Worm (Caenorhabditis elegans) whole organism, early embryonic: ENCODE results near the gene pes-9.

Source experiments
- B0310.2 ChIP-seq: sonication (generic microtip); optimal IDR thresholded peaks from 2 replicates; lab custom pipeline; 2016; ENCODE audit warnings: mild to moderate bottlenecking, missing genetic modification characterization, missing compliant biosample characterization
- F13C5.2 ChIP-seq: sonication (generic microtip); optimal IDR thresholded peaks from 2 replicates; lab custom pipeline; 2017; ENCODE audit warnings: mild to moderate bottlenecking, missing genetic modification characterization, inconsistent platforms, missing compliant biosample characterization
- aly-1 ChIP-seq: sonication (generic microtip); optimal IDR thresholded peaks from 2 replicates; lab custom pipeline; 2016; ENCODE audit warnings: missing genetic modification characterization, missing compliant biosample characterization
- ama-1 ChIP-seq: fragments of 150-350 bp; optimal IDR thresholded peaks from 2 replicates; lab custom pipeline; 2014
- ceh-13 ChIP-seq: fragments of 200-800 bp; sonication (Bioruptor generic); optimal IDR thresholded peaks from 2 replicates; lab custom pipeline; 2018; ENCODE audit warnings: mild to moderate bottlenecking, missing genetic modification characterization, missing compliant biosample characterization
- ceh-36 ChIP-seq: sonication (generic microtip); optimal IDR thresholded peaks from 2 replicates; lab custom pipeline; 2016; ENCODE audit warnings: missing genetic modification characterization, inconsistent platforms, missing compliant biosample characterization
- ets-7 ChIP-seq: sonication (generic microtip); optimal IDR thresholded peaks from 2 replicates; lab custom pipeline; 2016; ENCODE audit warnings: missing genotype, missing genetic modification characterization, missing compliant biosample characterization
- flt-1 ChIP-seq: fragments of 200-800 bp; sonication (Bioruptor generic); IDR thresholded peaks from 2 replicates; pipeline ENCODE4 v1.3.6; 2022; ENCODE audit warnings: missing genetic modification characterization, missing compliant biosample characterization
- hmbx-1 ChIP-seq: sonication (generic microtip); optimal IDR thresholded peaks from 2 replicates; lab custom pipeline; 2016; ENCODE audit warnings: mild to moderate bottlenecking, missing genetic modification characterization, missing compliant biosample characterization
- hmg-4 ChIP-seq: fragments of 200-800 bp; sonication (Bioruptor generic); optimal IDR thresholded peaks from 2 replicates; lab custom pipeline; 2018; ENCODE audit warnings: mild to moderate bottlenecking, missing genetic modification characterization, missing compliant biosample characterization
- hnd-1 ChIP-seq: sonication (generic microtip); optimal IDR thresholded peaks from 2 replicates; lab custom pipeline; 2016; ENCODE audit warnings: missing genetic modification characterization, missing compliant biosample characterization
- pes-1 ChIP-seq: fragments of 200-800 bp; sonication (Bioruptor generic); IDR thresholded peaks from 2 replicates; pipeline ENCODE4 v1.3.6; 2022; ENCODE audit warnings: missing genetic modification reagents, missing genetic modification characterization, missing compliant biosample characterization
- scrt-1 ChIP-seq: fragments of 200-800 bp; sonication (Bioruptor generic); IDR thresholded peaks from 2 replicates; pipeline ENCODE4 v1.3.6; 2022; ENCODE audit warnings: missing genetic modification characterization, missing compliant biosample characterization
- sea-1 ChIP-seq: fragments of 200-800 bp; sonication (Bioruptor generic); conservative IDR thresholded peaks from 2 replicates; pipeline ENCODE4 v1.3.6; 2022; ENCODE audit warnings: missing genetic modification characterization, missing compliant biosample characterization
- tbx-11 ChIP-seq: fragments of 200-800 bp; sonication (Bioruptor generic); IDR thresholded peaks from 2 replicates; pipeline ENCODE4 v1.3.6; 2022; ENCODE audit warnings: missing genetic modification characterization, missing compliant biosample characterization
- tbx-37 ChIP-seq: fragments of 200-800 bp; sonication (Bioruptor generic); conservative IDR thresholded peaks from 2 replicates; pipeline ENCODE4 v1.3.6; 2022; ENCODE audit warnings: missing genetic modification reagents, missing genetic modification characterization, missing compliant biosample characterization
- tra-4 ChIP-seq: sonication (generic microtip); optimal IDR thresholded peaks from 2 replicates; lab custom pipeline; 2017; ENCODE audit warnings: missing genetic modification characterization, missing compliant biosample characterization

Gene pes-9

DNA sequence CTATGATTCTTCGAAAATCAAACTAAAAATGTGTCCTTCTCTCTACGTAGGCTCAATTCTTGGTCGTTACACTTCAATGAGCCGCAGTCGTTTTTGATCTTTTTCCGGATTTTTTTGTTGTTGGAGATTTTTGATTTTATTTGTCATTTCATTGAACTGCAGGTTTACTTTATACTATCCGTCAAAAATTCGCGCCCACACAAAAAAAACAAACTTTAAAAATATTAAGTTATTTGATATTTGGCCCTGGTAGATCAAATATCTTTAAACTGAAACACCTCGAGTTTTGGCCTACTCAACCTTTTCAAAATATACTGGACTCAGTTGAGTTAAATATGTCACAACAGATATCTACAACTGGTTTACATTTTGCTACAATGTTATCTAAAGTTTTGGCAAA lies 18.8 kb upstream of the pes-9 start:
- no peak for TF ChIP-seq hmbx-1
- TF ChIP-seq sea-1 (GFP tag; lab: Robert Waterston, UW): no peak
- no peak for TF ChIP-seq scrt-1 (GFP tag; lab: Robert Waterston, UW)
- no peak for TF ChIP-seq aly-1 (tag; lab: Kevin White, UChicago)
- TF ChIP-seq ceh-36 (tag; lab: Kevin White, UChicago): no peak
- no peak for TF ChIP-seq tbx-11 (GFP tag; lab: Robert Waterston, UW)
- no peak for TF ChIP-seq pes-1 (GFP tag; lab: Robert Waterston, UW)
- TF ChIP-seq hnd-1 (tag; lab: Kevin White, UChicago): no peak
- no peak for TF ChIP-seq tbx-37 (GFP tag; lab: Robert Waterston, UW)
- TF ChIP-seq ceh-13 (GFP tag; lab: Kevin White, UChicago): no peak
- TF ChIP-seq B0310.2: no peak
- no peak for TF ChIP-seq ama-1
- no peak for TF ChIP-seq tra-4 (tag; lab: Kevin White, UChicago)

DNA sequence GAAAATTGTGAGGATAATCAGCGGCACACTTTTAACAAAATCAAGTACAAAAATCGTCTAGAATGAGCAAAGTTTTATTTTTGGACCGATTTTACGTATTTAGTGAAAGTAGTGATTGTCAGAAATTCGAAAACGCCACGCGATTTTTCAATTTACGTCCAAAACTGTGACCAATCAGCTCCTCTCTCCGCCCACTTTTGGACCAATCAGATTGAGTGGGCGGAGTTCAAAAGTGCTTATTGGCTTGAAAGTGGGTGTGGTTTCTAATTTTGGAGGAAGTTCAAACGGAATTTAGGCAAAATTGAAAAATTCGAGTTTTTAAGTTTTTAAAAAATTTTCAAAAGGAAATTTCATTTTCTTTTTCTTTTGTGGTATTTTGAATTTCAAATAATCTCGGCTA lies 17.6 kb upstream of the pes-9 start:
- no peak for TF ChIP-seq hmg-4
- TF ChIP-seq B0310.2: no peak
- no peak for TF ChIP-seq aly-1 (tag; lab: Kevin White, UChicago)
- no peak for TF ChIP-seq flt-1 (GFP tag; lab: Robert Waterston, UW)
- TF ChIP-seq tbx-11 (GFP tag; lab: Robert Waterston, UW): no peak
- no peak for TF ChIP-seq pes-1 (GFP tag; lab: Robert Waterston, UW)
- TF ChIP-seq ama-1: no peak
- no peak for TF ChIP-seq ets-7 (tag; lab: Kevin White, UChicago)
- TF ChIP-seq sea-1 (GFP tag; lab: Robert Waterston, UW): no peak
- no peak for TF ChIP-seq scrt-1 (GFP tag; lab: Robert Waterston, UW)
- no peak for TF ChIP-seq F13C5.2 (tag; lab: Kevin White, UChicago)
- no peak for TF ChIP-seq hmbx-1
- no peak for TF ChIP-seq ceh-13 (GFP tag; lab: Kevin White, UChicago)
- TF ChIP-seq ceh-36 (tag; lab: Kevin White, UChicago): no peak
- TF ChIP-seq tbx-37 (GFP tag; lab: Robert Waterston, UW): no peak
- no peak for TF ChIP-seq tra-4 (tag; lab: Kevin White, UChicago)
- no peak for TF ChIP-seq hnd-1 (tag; lab: Kevin White, UChicago)

DNA sequence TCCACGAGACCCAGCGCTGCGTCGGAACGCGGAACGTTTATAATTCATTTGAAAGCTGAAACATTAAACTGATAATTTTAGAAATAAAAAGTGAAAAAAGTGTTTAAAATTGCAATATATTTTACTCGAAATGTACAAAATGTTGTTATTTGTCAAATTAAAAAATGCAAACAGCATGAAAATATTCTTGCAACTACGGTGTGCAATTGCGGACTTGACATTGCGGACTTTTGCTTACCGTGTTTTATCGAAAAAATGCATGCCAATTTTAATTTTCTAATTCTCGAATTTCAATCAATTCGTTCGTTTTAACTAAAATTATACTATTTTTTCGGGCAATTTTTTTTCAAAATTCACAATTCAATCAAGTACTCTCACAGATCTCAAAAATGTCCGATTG lies 15.3 kb upstream of the pes-9 start, which contains the start of the genes R11H6.5 and ccnk-1:
Gene R11H6.5, minus strand, starts transcription at position 55 of the 400 bp plus-strand sequence.
Gene ccnk-1, plus strand, starts transcription at position 381 of the 400 bp plus-strand sequence.
- TF ChIP-seq tbx-37 (GFP tag; lab: Robert Waterston, UW): no peak
- no peak for TF ChIP-seq ama-1
- TF ChIP-seq scrt-1 (GFP tag; lab: Robert Waterston, UW): no peak
- TF ChIP-seq tbx-11 (GFP tag; lab: Robert Waterston, UW): no peak
- TF ChIP-seq hnd-1 (tag; lab: Kevin White, UChicago): no peak

DNA sequence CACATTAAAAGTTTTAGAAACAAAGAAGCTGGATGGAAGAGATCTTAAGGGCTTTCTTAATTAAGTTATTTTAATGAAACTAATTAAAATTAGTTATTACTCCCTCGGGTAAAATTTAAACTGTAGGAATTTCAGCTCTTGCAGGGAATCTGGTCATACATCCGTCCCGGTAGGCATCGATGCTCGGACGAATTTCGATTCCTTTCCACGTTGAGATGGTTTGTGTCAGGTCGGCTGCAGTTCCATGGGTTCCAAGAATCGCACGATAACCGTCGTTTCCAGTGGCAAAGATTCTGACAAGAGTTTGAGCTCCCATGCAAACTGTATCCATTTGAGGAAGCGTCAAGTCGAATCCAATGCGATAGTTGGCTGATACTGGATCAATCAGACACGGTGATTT lies 13.9 kb upstream of the pes-9 start:
- TF ChIP-seq hmg-4 (no peak), sea-1 (GFP tag; lab: Robert Waterston, UW) (no peak), ceh-36 (tag; lab: Kevin White, UChicago) (no peak), hmbx-1 (no peak)

DNA sequence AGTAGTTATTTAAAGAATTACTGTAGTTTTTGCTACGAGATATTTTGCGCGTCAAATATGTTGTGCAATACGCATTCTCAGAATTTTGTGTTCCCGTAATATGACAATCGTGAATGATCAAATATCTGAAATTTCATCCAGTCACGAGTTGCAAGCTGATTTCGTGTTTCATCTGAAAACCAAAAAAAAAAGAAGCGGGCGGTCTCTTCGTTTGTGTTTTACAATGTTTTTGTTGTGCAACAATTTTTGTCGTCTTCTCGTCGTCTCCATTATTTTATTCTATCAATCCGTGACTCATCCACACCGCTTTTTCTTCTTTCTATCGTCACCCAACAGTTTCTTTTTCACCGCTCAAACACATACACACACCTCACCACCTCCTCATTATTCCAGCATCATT lies 12.8 kb upstream of the pes-9 start, which contains the start of gene R11H6.4:
Gene R11H6.4, plus strand, starts transcription at position 301 of the 400 bp plus-strand sequence.
- TF ChIP-seq aly-1 (tag; lab: Kevin White, UChicago) (no peak), sea-1 (GFP tag; lab: Robert Waterston, UW) (no peak), ceh-36 (tag; lab: Kevin White, UChicago) (no peak)

DNA sequence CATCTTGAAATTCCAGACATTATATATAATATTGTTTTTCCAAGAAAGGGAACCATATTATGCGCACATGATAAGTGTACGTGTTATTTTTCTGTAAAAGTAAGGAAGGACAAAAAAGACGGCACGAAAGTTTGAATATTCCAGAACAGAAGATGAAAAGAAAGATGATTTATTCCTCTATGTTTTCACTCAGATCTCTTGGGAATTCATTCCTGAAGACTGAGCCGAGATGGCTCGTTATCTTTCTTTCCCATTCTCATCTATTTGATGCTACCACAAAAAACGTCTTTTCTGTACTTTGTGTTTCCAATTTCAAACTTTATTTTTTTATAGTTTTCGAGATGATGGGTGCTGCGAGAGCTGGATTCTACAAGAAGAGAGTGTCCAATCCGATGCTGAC lies 6.9 kb upstream of the pes-9 start:
- TF ChIP-seq F13C5.2 (tag; lab: Kevin White, UChicago): no peak
- no peak for TF ChIP-seq tbx-11 (GFP tag; lab: Robert Waterston, UW)
- no peak for TF ChIP-seq B0310.2

DNA sequence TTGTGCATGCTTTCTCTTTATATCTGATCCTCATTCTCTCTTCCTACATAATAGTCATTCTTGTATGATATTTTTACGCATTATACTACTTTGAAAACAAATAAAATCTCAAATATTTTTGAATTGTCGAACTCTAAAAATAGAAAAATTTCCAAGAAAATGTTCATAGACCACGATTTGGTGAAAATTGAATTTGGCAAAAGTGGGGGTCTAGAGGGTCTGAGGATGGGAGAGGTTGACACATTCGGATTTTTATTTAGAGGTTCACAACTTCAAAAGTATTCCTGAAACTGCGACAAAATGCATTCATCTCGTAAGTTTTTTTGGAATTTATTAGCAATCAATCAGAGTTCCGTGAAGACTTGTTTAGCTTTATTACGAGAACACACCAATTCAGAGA lies 3.1 kb upstream of the pes-9 start, which contains the start of gene glb-22:
Gene glb-22, plus strand, starts transcription at position 301 of the 400 bp plus-strand sequence.
- TF ChIP-seq tbx-11 (GFP tag; lab: Robert Waterston, UW): no peak
- TF ChIP-seq tra-4 (tag; lab: Kevin White, UChicago): no peak
- TF ChIP-seq B0310.2: no peak
- TF ChIP-seq ceh-36 (tag; lab: Kevin White, UChicago): no peak
- TF ChIP-seq scrt-1 (GFP tag; lab: Robert Waterston, UW): no peak
- no peak for TF ChIP-seq flt-1 (GFP tag; lab: Robert Waterston, UW)
- no peak for TF ChIP-seq hmg-4
- TF ChIP-seq ceh-13 (GFP tag; lab: Kevin White, UChicago): no peak
- TF ChIP-seq F13C5.2 (tag; lab: Kevin White, UChicago): no peak
- TF ChIP-seq hmbx-1: no peak
- TF ChIP-seq ets-7 (tag; lab: Kevin White, UChicago): no peak
- no peak for TF ChIP-seq sea-1 (GFP tag; lab: Robert Waterston, UW)
- TF ChIP-seq hnd-1 (tag; lab: Kevin White, UChicago): no peak
- no peak for TF ChIP-seq aly-1 (tag; lab: Kevin White, UChicago)
- TF ChIP-seq ama-1: no peak

DNA sequence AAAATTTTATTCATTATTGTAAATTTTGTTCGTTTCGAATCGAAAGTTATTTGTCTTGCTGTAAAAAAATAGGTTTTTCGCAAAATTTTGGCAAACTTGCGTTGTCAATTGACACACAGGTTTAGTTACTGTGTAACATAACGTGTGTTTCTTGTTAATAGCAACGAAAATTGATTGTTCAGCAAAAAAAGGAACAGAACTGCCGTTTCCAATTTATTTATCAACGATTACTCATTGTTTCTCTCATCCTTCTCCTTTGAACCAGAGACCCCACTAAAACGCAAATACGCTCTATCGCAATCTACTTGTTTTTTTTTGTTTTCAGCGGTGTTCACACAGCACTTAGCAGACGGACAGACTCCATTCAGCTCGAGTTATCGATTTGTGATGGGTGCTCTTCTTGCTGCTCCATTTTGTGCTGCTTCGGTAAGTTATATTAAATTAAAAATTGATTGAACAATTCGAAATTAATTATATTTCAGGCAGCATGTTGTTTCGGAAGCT lies 899 bp upstream of the pes-9 start, which contains the start of gene R11H6.2:
Gene R11H6.2, plus strand, starts transcription at position 326 of the 504 bp plus-strand sequence.
- no peak for TF ChIP-seq B0310.2
- TF ChIP-seq sea-1 (GFP tag; lab: Robert Waterston, UW): no peak
- no peak for TF ChIP-seq F13C5.2 (tag; lab: Kevin White, UChicago)
- no peak for TF ChIP-seq scrt-1 (GFP tag; lab: Robert Waterston, UW)
- no peak for TF ChIP-seq hmg-4
- TF ChIP-seq flt-1 (GFP tag; lab: Robert Waterston, UW): no peak
- no peak for TF ChIP-seq hnd-1 (tag; lab: Kevin White, UChicago)
- TF ChIP-seq aly-1 (tag; lab: Kevin White, UChicago): no peak
- no peak for TF ChIP-seq pes-1 (GFP tag; lab: Robert Waterston, UW)
- TF ChIP-seq ceh-36 (tag; lab: Kevin White, UChicago): no peak
- no peak for TF ChIP-seq tbx-11 (GFP tag; lab: Robert Waterston, UW)
- no peak for TF ChIP-seq hmbx-1
- TF ChIP-seq tra-4 (tag; lab: Kevin White, UChicago): no peak
- no peak for TF ChIP-seq ama-1
- TF ChIP-seq ceh-13 (GFP tag; lab: Kevin White, UChicago): no peak
- no peak for TF ChIP-seq tbx-37 (GFP tag; lab: Robert Waterston, UW)
- TF ChIP-seq ets-7 (tag; lab: Kevin White, UChicago): no peak
